Worm (Caenorhabditis elegans) whole organism, L1 larva: ENCODE results near the gene hlh-12.

Source experiments
- F16B12.6 ChIP-seq: fragments of 150-350 bp; optimal IDR thresholded peaks from 2 replicates; lab custom pipeline; 2014; ENCODE audit warnings: missing biosample characterization, missing genetic modification characterization
- alr-1 ChIP-seq: fragments of 200-800 bp; sonication (Bioruptor generic); optimal IDR thresholded peaks from 2 replicates; lab custom pipeline; 2018; ENCODE audit warnings: borderline replicate concordance, mild to moderate bottlenecking, missing genetic modification characterization, missing compliant biosample characterization
- aly-2 ChIP-seq: fragments of 150-350 bp; optimal IDR thresholded peaks from 2 replicates; lab custom pipeline; 2014; ENCODE audit warnings: missing biosample characterization, missing genetic modification characterization
- elt-2 ChIP-seq: sonication (generic microtip); optimal IDR thresholded peaks from 2 replicates; lab custom pipeline; 2016; ENCODE audit warnings: missing genetic modification characterization, mild to moderate bottlenecking, inconsistent platforms, missing compliant biosample characterization, missing genetic modification reagents
- lin-13 ChIP-seq: fragments of 150-350 bp; optimal IDR thresholded peaks from 2 replicates; lab custom pipeline; 2014; ENCODE audit warnings: missing biosample characterization, missing genetic modification reagents, missing genetic modification characterization
- lin-39 ChIP-seq: fragments of 150-350 bp; optimal IDR thresholded peaks from 2 replicates; lab custom pipeline; 2014; ENCODE audit warnings: missing biosample characterization, missing genetic modification reagents, missing genetic modification characterization
- lsy-2 ChIP-seq, 2 experiments: fragments of 150-350 bp; optimal IDR thresholded peaks; 2 replicates each; lab custom pipeline; 2014; ENCODE audit warnings: missing biosample characterization in 2 of 2, missing genetic modification characterization in 2 of 2
- mep-1 ChIP-seq: fragments of 150-350 bp; optimal IDR thresholded peaks from 2 replicates; lab custom pipeline; 2014; ENCODE audit warnings: missing biosample characterization, missing genetic modification characterization
- nhr-28 ChIP-seq: fragments of 150-350 bp; optimal IDR thresholded peaks from 2 replicates; lab custom pipeline; 2014; ENCODE audit warnings: missing biosample characterization, missing genetic modification characterization
- nhr-76 ChIP-seq: sonication (generic microtip); optimal IDR thresholded peaks from 2 replicates; lab custom pipeline; 2017; ENCODE audit warnings: missing biosample characterization, missing genetic modification characterization
- pqm-1 ChIP-seq: sonication (generic microtip); optimal IDR thresholded peaks from 3 replicates; lab custom pipeline; 2017; ENCODE audit warnings: missing biosample characterization, missing genetic modification characterization
- snpc-4 ChIP-seq: fragments of 150-350 bp; optimal IDR thresholded peaks from 2 replicates; lab custom pipeline; 2014; ENCODE audit warnings: missing biosample characterization, missing genetic modification characterization
- sox-4 ChIP-seq: sonication (generic microtip); optimal IDR thresholded peaks from 2 replicates; lab custom pipeline; 2016; ENCODE audit warnings: missing genetic modification characterization, missing compliant biosample characterization

- TF ChIP-seq alr-1 (tag; lab: Kevin White, UChicago) (no peak), nhr-76 (tag; lab: Kevin White, UChicago) (no peak), lsy-2 (tag; optimal IDR thresholded peaks at IDR 0.05; lab: Kevin White, UChicago) (no peak), mep-1 (tag; lab: Kevin White, UChicago) (no peak), F16B12.6 (tag; lab: Kevin White, UChicago) (no peak), elt-2 (no peak), pqm-1 (no peak), aly-2 (tag; lab: Kevin White, UChicago) (no peak), nhr-28 (tag; lab: Kevin White, UChicago) (no peak), snpc-4 (tag; lab: Kevin White, UChicago) (no peak), lin-13 (GFP tag; lab: Kevin White, UChicago) (no peak), lin-39 (no peak), sox-4 (tag; lab: Kevin White, UChicago) (no peak)
Observed at ce11 chrIV:8499956-8500355, 20.7 kb upstream of the hlh-12 start.
